Worm (Caenorhabditis elegans) whole organism, late embryonic: ENCODE measurements around the gene Y51H4A.935.

ENCODE experiments used
- C08G9.2 ChIP-seq: sonication (generic microtip); optimal IDR thresholded peaks from 2 replicates; lab custom pipeline; 2016; ENCODE audit warnings: mild to moderate bottlenecking, missing genetic modification characterization, moderate library complexity, missing compliant biosample characterization
- K02D7.2 ChIP-seq: sonication (generic microtip); optimal IDR thresholded peaks from 2 replicates; lab custom pipeline; 2017; ENCODE audit warnings: mild to moderate bottlenecking, missing genetic modification characterization, missing compliant biosample characterization
- K09A11.1 ChIP-seq: sonication (generic microtip); optimal IDR thresholded peaks from 2 replicates; lab custom pipeline; 2017; ENCODE audit warnings: antibody characterized with exemption, mild to moderate bottlenecking, missing genetic modification characterization, missing compliant biosample characterization; ENCODE audit not compliant: insufficient read depth
- T23F11.4 ChIP-seq: fragments of 200-800 bp; sonication (Bioruptor generic); optimal IDR thresholded peaks from 2 replicates; lab custom pipeline; 2018; ENCODE audit warnings: mild to moderate bottlenecking, missing genetic modification characterization, missing compliant biosample characterization
- Y22D7AL.16 ChIP-seq: sonication (generic microtip); optimal IDR thresholded peaks from 2 replicates; lab custom pipeline; 2016; ENCODE audit warnings: missing genetic modification characterization, missing compliant biosample characterization
- ceh-14 ChIP-seq: sonication (generic microtip); optimal IDR thresholded peaks from 2 replicates; lab custom pipeline; 2016; ENCODE audit warnings: missing genotype, missing genetic modification characterization, missing compliant biosample characterization
- ceh-18 ChIP-seq: sonication (generic microtip); optimal IDR thresholded peaks from 2 replicates; lab custom pipeline; 2016; ENCODE audit warnings: missing genetic modification characterization, missing compliant biosample characterization
- ceh-19 ChIP-seq: fragments of 200-800 bp; sonication (Bioruptor generic); optimal IDR thresholded peaks from 2 replicates; lab custom pipeline; 2018; ENCODE audit warnings: mild to moderate bottlenecking, missing genetic modification characterization, missing compliant biosample characterization
- ceh-2 ChIP-seq: sonication (generic microtip); optimal IDR thresholded peaks from 2 replicates; lab custom pipeline; 2016; ENCODE audit warnings: missing genotype, missing genetic modification characterization, missing compliant biosample characterization
- ceh-30 ChIP-seq: fragments of 150-350 bp; optimal IDR thresholded peaks from 2 replicates; lab custom pipeline; 2014; ENCODE audit warnings: missing biosample characterization, missing genetic modification characterization
- ceh-31 ChIP-seq: sonication (generic microtip); optimal IDR thresholded peaks from 2 replicates; lab custom pipeline; 2016; ENCODE audit warnings: missing genetic modification characterization, missing compliant biosample characterization
- ceh-34 ChIP-seq: sonication (generic microtip); optimal IDR thresholded peaks from 2 replicates; lab custom pipeline; 2016; ENCODE audit warnings: mild to moderate bottlenecking, missing genetic modification characterization, missing compliant biosample characterization
- ceh-45 ChIP-seq: fragments of 200-800 bp; sonication (Bioruptor generic); IDR thresholded peaks from 2 replicates; pipeline ENCODE4 v1.3.6; 2022; ENCODE audit warnings: missing genetic modification reagents, missing genetic modification characterization, missing compliant biosample characterization
- ceh-6 ChIP-seq: fragments of 200-800 bp; sonication (Bioruptor generic); optimal IDR thresholded peaks from 2 replicates; lab custom pipeline; 2018; ENCODE audit warnings: mild to moderate bottlenecking, missing genetic modification characterization, missing compliant biosample characterization
- ceh-9 ChIP-seq: sonication (generic microtip); optimal IDR thresholded peaks from 2 replicates; lab custom pipeline; 2016; ENCODE audit warnings: mild to moderate bottlenecking, missing genetic modification characterization, inconsistent platforms, missing compliant biosample characterization
- che-1 ChIP-seq: sonication (generic microtip); optimal IDR thresholded peaks from 2 replicates; lab custom pipeline; 2016; ENCODE audit warnings: mild to moderate bottlenecking, missing genetic modification characterization, missing compliant biosample characterization
- dmd-4 ChIP-seq: sonication (generic microtip); optimal IDR thresholded peaks from 2 replicates; lab custom pipeline; 2016; ENCODE audit warnings: borderline replicate concordance, missing genetic modification characterization, missing compliant biosample characterization
- elt-2 ChIP-seq: sonication (generic microtip); optimal IDR thresholded peaks from 2 replicates; lab custom pipeline; 2016; ENCODE audit warnings: missing genetic modification reagents, missing genetic modification characterization, missing compliant biosample characterization
- eyg-1 ChIP-seq: sonication (generic microtip); optimal IDR thresholded peaks from 2 replicates; lab custom pipeline; 2016; ENCODE audit warnings: missing genotype, missing genetic modification characterization, missing compliant biosample characterization
- fax-1 ChIP-seq: sonication (generic microtip); optimal IDR thresholded peaks from 2 replicates; lab custom pipeline; 2016; ENCODE audit warnings: missing genotype, missing genetic modification characterization, missing compliant biosample characterization
- fkh-10 ChIP-seq: fragments of 150-350 bp; optimal IDR thresholded peaks from 2 replicates; lab custom pipeline; 2014; ENCODE audit warnings: missing biosample characterization, missing genetic modification reagents, missing genetic modification characterization
- fkh-6 ChIP-seq: sonication (generic microtip); optimal IDR thresholded peaks from 2 replicates; lab custom pipeline; 2016; ENCODE audit warnings: missing genetic modification characterization, missing compliant biosample characterization
- hlh-15 ChIP-seq: sonication (generic microtip); optimal IDR thresholded peaks from 2 replicates; lab custom pipeline; 2016; ENCODE audit warnings: missing genetic modification characterization, missing compliant biosample characterization
- hlh-30 ChIP-seq: sonication (generic microtip); optimal IDR thresholded peaks from 2 replicates; lab custom pipeline; 2017; ENCODE audit warnings: antibody characterized with exemption, missing genetic modification characterization, missing compliant biosample characterization; ENCODE audit not compliant: insufficient read depth
- hlh-8 ChIP-seq: sonication (generic microtip); optimal IDR thresholded peaks from 2 replicates; lab custom pipeline; 2016; ENCODE audit warnings: missing genotype, missing genetic modification characterization, missing compliant biosample characterization
- lim-6 ChIP-seq: sonication (generic microtip); optimal IDR thresholded peaks from 2 replicates; lab custom pipeline; 2016; ENCODE audit warnings: missing genetic modification characterization, missing compliant biosample characterization
- madf-2 ChIP-seq: sonication (generic microtip); optimal IDR thresholded peaks from 2 replicates; lab custom pipeline; 2017; ENCODE audit warnings: missing genetic modification characterization, missing compliant biosample characterization
- mec-3 ChIP-seq: sonication (generic microtip); optimal IDR thresholded peaks from 2 replicates; lab custom pipeline; 2016; ENCODE audit warnings: borderline replicate concordance, missing genetic modification characterization, missing compliant biosample characterization
- nfya-1 ChIP-seq: sonication (generic microtip); optimal IDR thresholded peaks from 2 replicates; lab custom pipeline; 2017; ENCODE audit warnings: missing genetic modification characterization, mild to moderate bottlenecking, missing compliant biosample characterization, antibody characterized with exemption, moderate library complexity
- nhr-11 ChIP-seq: fragments of 150-350 bp; optimal IDR thresholded peaks from 2 replicates; lab custom pipeline; 2014; ENCODE audit warnings: missing biosample characterization, missing genetic modification characterization
- nhr-232 ChIP-seq: sonication (generic microtip); optimal IDR thresholded peaks from 2 replicates; lab custom pipeline; 2016; ENCODE audit warnings: missing genetic modification characterization, missing compliant biosample characterization
- npax-4 ChIP-seq: sonication (generic microtip); optimal IDR thresholded peaks from 2 replicates; lab custom pipeline; 2016; ENCODE audit warnings: missing genetic modification characterization, missing compliant biosample characterization
- pax-1 ChIP-seq: fragments of 150-350 bp; optimal IDR thresholded peaks from 2 replicates; lab custom pipeline; 2014; ENCODE audit warnings: missing biosample characterization, missing genetic modification characterization
- pha-2 ChIP-seq: sonication (generic microtip); optimal IDR thresholded peaks from 2 replicates; lab custom pipeline; 2017; ENCODE audit warnings: mild to moderate bottlenecking, missing genetic modification characterization, missing compliant biosample characterization
- pha-4 ChIP-seq: fragments of 150-350 bp; optimal IDR thresholded peaks from 2 replicates; lab custom pipeline; 2018; ENCODE audit warnings: missing biosample characterization, missing genetic modification reagents, missing genetic modification characterization
- pros-1 ChIP-seq: fragments of 150-350 bp; optimal IDR thresholded peaks from 2 replicates; lab custom pipeline; 2014; ENCODE audit warnings: missing biosample characterization, missing genetic modification reagents, missing genetic modification characterization
- ref-2 ChIP-seq: sonication (generic microtip); optimal IDR thresholded peaks from 2 replicates; lab custom pipeline; 2016; ENCODE audit warnings: missing genetic modification characterization, missing compliant biosample characterization
- rnt-1 ChIP-seq: sonication (generic microtip); optimal IDR thresholded peaks from 2 replicates; lab custom pipeline; 2016; ENCODE audit warnings: missing genetic modification characterization, missing compliant biosample characterization
- sox-2 ChIP-seq: fragments of 200-800 bp; sonication (Bioruptor generic); IDR thresholded peaks from 2 replicates; pipeline ENCODE4 v1.3.6; 2022; ENCODE audit warnings: missing genetic modification reagents, missing genetic modification characterization, missing compliant biosample characterization
- syd-9 ChIP-seq: sonication (generic microtip); optimal IDR thresholded peaks from 2 replicates; lab custom pipeline; 2016; ENCODE audit warnings: mild to moderate bottlenecking, missing genetic modification characterization, moderate library complexity, missing compliant biosample characterization
- tbx-2 ChIP-seq: sonication (generic microtip); optimal IDR thresholded peaks from 2 replicates; lab custom pipeline; 2016; ENCODE audit warnings: missing genetic modification characterization, missing compliant biosample characterization
- tbx-7 ChIP-seq: sonication (generic microtip); optimal IDR thresholded peaks from 2 replicates; lab custom pipeline; 2016; ENCODE audit warnings: missing genotype, missing genetic modification characterization, missing compliant biosample characterization
- ttx-3 ChIP-seq: sonication (generic microtip); optimal IDR thresholded peaks from 2 replicates; lab custom pipeline; 2016; ENCODE audit warnings: missing genetic modification reagents, missing genetic modification characterization, missing compliant biosample characterization
- unc-3 ChIP-seq, 2 experiments: fragments of 200-800 bp in 1 of 2; sonication (Bioruptor generic) in 1 of 2; sonication (generic microtip) in 1 of 2; conservative IDR thresholded peaks in 1 of 2; optimal IDR thresholded peaks in 1 of 2; 2 replicates each; pipeline versions ENCODE4 v1.3.6 to Lab custom; 2016 to 2022; ENCODE audit warnings: missing compliant biosample characterization in 2 of 2, missing genetic modification characterization in 2 of 2, missing genetic modification reagents in 1 of 2
- unc-55 ChIP-seq: sonication (generic microtip); optimal IDR thresholded peaks from 2 replicates; lab custom pipeline; 2017; ENCODE audit warnings: missing biosample characterization, missing genetic modification reagents, missing genetic modification characterization
- unc-86 ChIP-seq: sonication (generic microtip); optimal IDR thresholded peaks from 2 replicates; lab custom pipeline; 2016; ENCODE audit warnings: missing genetic modification characterization, missing compliant biosample characterization
- ztf-16 ChIP-seq: sonication (generic microtip); optimal IDR thresholded peaks from 2 replicates; lab custom pipeline; 2017; ENCODE audit warnings: missing genetic modification characterization, missing compliant biosample characterization

Gene Y51H4A.935

DNA sequence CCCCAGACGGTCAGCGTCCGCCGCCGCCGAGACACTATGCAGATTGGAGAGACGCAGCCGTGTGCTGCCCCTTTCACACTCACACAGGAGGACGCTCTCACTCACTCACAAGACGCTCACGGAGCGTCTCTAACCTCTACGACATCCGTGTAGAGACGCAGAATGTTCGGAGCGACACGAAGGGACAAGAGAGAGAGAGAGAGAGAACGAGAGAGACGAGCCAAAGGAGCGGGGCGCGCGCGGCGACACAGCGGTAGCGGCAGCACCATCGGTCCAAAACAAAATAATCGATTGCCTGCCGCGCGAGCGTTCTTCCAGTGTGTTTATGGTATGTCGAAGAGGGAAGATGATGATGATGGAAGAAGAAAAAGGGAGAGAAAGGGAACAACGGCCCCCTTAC lies 14.7 kb downstream of the Y51H4A.935 start (continued):
- peak; percentile 92 for TF ChIP-seq tbx-2 (tag; lab: Kevin White, UChicago)
- peak; percentile 90 for TF ChIP-seq ref-2 (tag; lab: Kevin White, UChicago)
- peak; percentile 77 for TF ChIP-seq ceh-18 (tag; lab: Kevin White, UChicago)
- peak; percentile 27 for TF ChIP-seq tbx-7 (tag; lab: Kevin White, UChicago)
- TF ChIP-seq lim-6 = no peak
- TF ChIP-seq T23F11.4 (GFP tag; lab: Kevin White, UChicago) = peak; percentile 6
- TF ChIP-seq nhr-11 = no peak
- no peak for TF ChIP-seq dmd-4
- TF ChIP-seq sox-2 (GFP tag; lab: Robert Waterston, UW) = no peak
- no peak for TF ChIP-seq ttx-3 (tag; lab: Kevin White, UChicago)
- TF ChIP-seq pha-4 (tag; lab: Kevin White, UChicago) = no peak
- TF ChIP-seq madf-2 (tag; lab: Kevin White, UChicago) = no peak
- TF ChIP-seq elt-2 (tag; lab: Kevin White, UChicago) = no peak
- TF ChIP-seq Y22D7AL.16 = no peak
- TF ChIP-seq syd-9 = peak; percentile 64
- peak; percentile 58 for TF ChIP-seq C08G9.2 (tag; lab: Kevin White, UChicago)
- TF ChIP-seq ceh-30 = peak; percentile 41
- TF ChIP-seq che-1 (tag; lab: Kevin White, UChicago) = no peak
- TF ChIP-seq npax-4 (tag; lab: Kevin White, UChicago) = no peak
- TF ChIP-seq ceh-31 (tag; lab: Kevin White, UChicago) = peak; percentile 89
- peak; percentile 45 for TF ChIP-seq fkh-6 (tag; lab: Kevin White, UChicago)
- TF ChIP-seq ceh-14 (tag; lab: Kevin White, UChicago) = peak; percentile 48
- TF ChIP-seq unc-3 (GFP tag; conservative IDR thresholded peaks at IDR 0.05; lab: Robert Waterston, UW) = no peak
- TF ChIP-seq unc-3 (tag; optimal IDR thresholded peaks at IDR 0.05; lab: Kevin White, UChicago) = no peak
- no peak for TF ChIP-seq pax-1 (tag; lab: Kevin White, UChicago)
- peak; percentile 42 for TF ChIP-seq eyg-1 (tag; lab: Kevin White, UChicago)
- TF ChIP-seq rnt-1 = peak; percentile 88
- no peak for TF ChIP-seq ceh-9
- peak; percentile 19 for TF ChIP-seq fax-1 (tag; lab: Kevin White, UChicago)
- no peak for TF ChIP-seq fkh-10 (GFP tag; lab: Kevin White, UChicago)
- TF ChIP-seq ceh-6 (GFP tag; lab: Kevin White, UChicago) = no peak
- no peak for TF ChIP-seq hlh-8 (tag; lab: Kevin White, UChicago)
- TF ChIP-seq ceh-19 (GFP tag; lab: Kevin White, UChicago) = peak; percentile 34
- TF ChIP-seq K09A11.1 = peak; percentile 75
- no peak for TF ChIP-seq hlh-15 (tag; lab: Kevin White, UChicago)
- TF ChIP-seq mec-3 (tag; lab: Kevin White, UChicago) = no peak
- TF ChIP-seq hlh-30 (tag; lab: Kevin White, UChicago) = peak; percentile 80
- peak; percentile 49 for TF ChIP-seq ceh-2 (tag; lab: Kevin White, UChicago)
- peak; percentile 86 for TF ChIP-seq unc-55 (GFP tag; lab: Kevin White, UChicago)
- TF ChIP-seq ceh-45 (GFP tag; lab: Robert Waterston, UW) = no peak
- TF ChIP-seq unc-86 (tag; lab: Kevin White, UChicago) = no peak
- no peak for TF ChIP-seq nhr-232 (tag; lab: Kevin White, UChicago)
- TF ChIP-seq, all 69 proteins: peak for 30

DNA sequence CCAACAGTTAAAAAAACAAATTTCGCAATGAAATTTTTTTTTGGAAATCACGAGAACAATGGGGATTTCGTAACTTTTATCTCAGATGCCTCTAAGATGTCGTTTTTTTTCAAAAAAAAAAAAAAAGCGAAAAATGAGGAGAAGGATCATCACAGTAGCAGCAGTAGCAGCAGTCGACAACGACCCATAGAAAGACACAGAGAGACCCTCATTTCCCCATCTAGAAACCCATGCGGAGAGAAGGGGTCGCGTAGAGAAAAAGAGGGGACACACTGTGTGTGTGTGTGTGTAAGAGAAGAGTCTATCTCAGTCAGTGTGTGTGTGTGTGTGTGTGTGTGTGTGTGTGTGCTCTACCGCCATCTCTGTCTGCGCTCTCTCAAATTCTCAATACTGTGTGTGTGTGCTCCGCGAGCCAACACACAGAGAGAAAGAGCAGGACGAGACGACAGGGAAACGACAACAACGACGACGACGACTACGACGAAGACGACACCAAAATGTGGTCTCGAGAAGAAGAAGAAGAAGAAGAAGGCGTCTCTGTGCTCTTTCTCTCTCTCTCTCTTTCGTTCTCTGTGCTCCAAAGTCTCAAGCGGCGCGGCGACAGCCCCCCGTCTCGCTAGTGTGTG lies 15.5 kb downstream of the Y51H4A.935 start:
- peak; percentile 43 for TF ChIP-seq unc-55 (GFP tag; lab: Kevin White, UChicago)
- no peak for TF ChIP-seq hlh-15 (tag; lab: Kevin White, UChicago)
- peak; percentile 3 for TF ChIP-seq rnt-1
- TF ChIP-seq elt-2 (tag; lab: Kevin White, UChicago) = peak; percentile 49
- peak; percentile 12 for TF ChIP-seq ceh-2 (tag; lab: Kevin White, UChicago)
- no peak for TF ChIP-seq K02D7.2
- TF ChIP-seq nhr-232 (tag; lab: Kevin White, UChicago) = no peak
- TF ChIP-seq hlh-30 (tag; lab: Kevin White, UChicago) = peak; percentile 35
- TF ChIP-seq ceh-18 (tag; lab: Kevin White, UChicago) = peak; percentile 72
- TF ChIP-seq hlh-8 (tag; lab: Kevin White, UChicago) = peak; percentile 50
- TF ChIP-seq ceh-34 (tag; lab: Kevin White, UChicago) = peak; percentile 46
- TF ChIP-seq tbx-2 (tag; lab: Kevin White, UChicago) = peak; percentile 75
- TF ChIP-seq che-1 (tag; lab: Kevin White, UChicago) = peak; percentile 22
- peak; percentile 42 for TF ChIP-seq pros-1 (tag; lab: Kevin White, UChicago)
- TF ChIP-seq nfya-1 (tag; lab: Kevin White, UChicago) = peak; percentile 81
- no peak for TF ChIP-seq unc-3 (GFP tag; conservative IDR thresholded peaks at IDR 0.05; lab: Robert Waterston, UW)
- peak; percentile 26 for TF ChIP-seq unc-3 (tag; optimal IDR thresholded peaks at IDR 0.05; lab: Kevin White, UChicago)
- TF ChIP-seq ceh-45 (GFP tag; lab: Robert Waterston, UW) = no peak
- TF ChIP-seq K09A11.1 = peak; percentile 9
- TF ChIP-seq T23F11.4 (GFP tag; lab: Kevin White, UChicago) = peak; percentile 61
- no peak for TF ChIP-seq eyg-1 (tag; lab: Kevin White, UChicago)
- no peak for TF ChIP-seq ztf-16
- peak; percentile 5 for TF ChIP-seq tbx-7 (tag; lab: Kevin White, UChicago)
- TF ChIP-seq ref-2 (tag; lab: Kevin White, UChicago) = peak; percentile 78
- TF ChIP-seq pha-2 (tag; lab: Kevin White, UChicago) = no peak
